Worm (Caenorhabditis elegans) whole organism, late embryonic: ENCODE measurements around the gene aakb-1.

Experiments
- C38D4.7 ChIP-seq: fragments of 200-800 bp; sonication (Bioruptor generic); optimal IDR thresholded peaks from 2 replicates; lab custom pipeline; 2018; ENCODE audit warnings: mild to moderate bottlenecking, missing genetic modification characterization, moderate library complexity, missing compliant biosample characterization
- K02D7.2 ChIP-seq: sonication (generic microtip); optimal IDR thresholded peaks from 2 replicates; lab custom pipeline; 2017; ENCODE audit warnings: mild to moderate bottlenecking, missing genetic modification characterization, missing compliant biosample characterization
- T23F11.4 ChIP-seq: fragments of 200-800 bp; sonication (Bioruptor generic); optimal IDR thresholded peaks from 2 replicates; lab custom pipeline; 2018; ENCODE audit warnings: mild to moderate bottlenecking, missing genetic modification characterization, missing compliant biosample characterization
- ama-1 ChIP-seq: fragments of 150-350 bp; optimal IDR thresholded peaks from 2 replicates; lab custom pipeline; 2014
- ceh-14 ChIP-seq: sonication (generic microtip); optimal IDR thresholded peaks from 2 replicates; lab custom pipeline; 2016; ENCODE audit warnings: missing genotype, missing genetic modification characterization, missing compliant biosample characterization
- ceh-18 ChIP-seq: sonication (generic microtip); optimal IDR thresholded peaks from 2 replicates; lab custom pipeline; 2016; ENCODE audit warnings: missing genetic modification characterization, missing compliant biosample characterization
- ceh-2 ChIP-seq: sonication (generic microtip); optimal IDR thresholded peaks from 2 replicates; lab custom pipeline; 2016; ENCODE audit warnings: missing genotype, missing genetic modification characterization, missing compliant biosample characterization
- ceh-30 ChIP-seq: fragments of 150-350 bp; optimal IDR thresholded peaks from 2 replicates; lab custom pipeline; 2014; ENCODE audit warnings: missing biosample characterization, missing genetic modification characterization
- ceh-31 ChIP-seq: sonication (generic microtip); optimal IDR thresholded peaks from 2 replicates; lab custom pipeline; 2016; ENCODE audit warnings: missing genetic modification characterization, missing compliant biosample characterization
- ceh-6 ChIP-seq: fragments of 200-800 bp; sonication (Bioruptor generic); optimal IDR thresholded peaks from 2 replicates; lab custom pipeline; 2018; ENCODE audit warnings: mild to moderate bottlenecking, missing genetic modification characterization, missing compliant biosample characterization
- che-1 ChIP-seq: sonication (generic microtip); optimal IDR thresholded peaks from 2 replicates; lab custom pipeline; 2016; ENCODE audit warnings: mild to moderate bottlenecking, missing genetic modification characterization, missing compliant biosample characterization
- dmd-4 ChIP-seq: sonication (generic microtip); optimal IDR thresholded peaks from 2 replicates; lab custom pipeline; 2016; ENCODE audit warnings: borderline replicate concordance, missing genetic modification characterization, missing compliant biosample characterization
- dve-1 ChIP-seq: sonication (generic microtip); optimal IDR thresholded peaks from 2 replicates; lab custom pipeline; 2017; ENCODE audit warnings: antibody characterized with exemption, mild to moderate bottlenecking, missing genetic modification characterization, missing compliant biosample characterization
- ets-4 ChIP-seq: sonication (generic microtip); optimal IDR thresholded peaks from 2 replicates; lab custom pipeline; 2016; ENCODE audit warnings: missing genetic modification characterization, missing compliant biosample characterization
- eyg-1 ChIP-seq: sonication (generic microtip); optimal IDR thresholded peaks from 2 replicates; lab custom pipeline; 2016; ENCODE audit warnings: missing genotype, missing genetic modification characterization, missing compliant biosample characterization
- fkh-6 ChIP-seq: sonication (generic microtip); optimal IDR thresholded peaks from 2 replicates; lab custom pipeline; 2016; ENCODE audit warnings: missing genetic modification characterization, missing compliant biosample characterization
- gmeb-2 ChIP-seq: sonication (generic microtip); optimal IDR thresholded peaks from 2 replicates; lab custom pipeline; 2016; ENCODE audit warnings: missing genetic modification characterization, inconsistent platforms, missing compliant biosample characterization
- hlh-13 ChIP-seq: fragments of 200-800 bp; sonication (Bioruptor generic); optimal IDR thresholded peaks from 2 replicates; lab custom pipeline; 2018; ENCODE audit warnings: mild to moderate bottlenecking, missing genetic modification characterization, missing compliant biosample characterization
- lim-6 ChIP-seq: sonication (generic microtip); optimal IDR thresholded peaks from 2 replicates; lab custom pipeline; 2016; ENCODE audit warnings: missing genetic modification characterization, missing compliant biosample characterization
- nfya-1 ChIP-seq: sonication (generic microtip); optimal IDR thresholded peaks from 2 replicates; lab custom pipeline; 2017; ENCODE audit warnings: missing genetic modification characterization, mild to moderate bottlenecking, missing compliant biosample characterization, antibody characterized with exemption, moderate library complexity
- nhr-232 ChIP-seq: sonication (generic microtip); optimal IDR thresholded peaks from 2 replicates; lab custom pipeline; 2016; ENCODE audit warnings: missing genetic modification characterization, missing compliant biosample characterization
- npax-4 ChIP-seq: sonication (generic microtip); optimal IDR thresholded peaks from 2 replicates; lab custom pipeline; 2016; ENCODE audit warnings: missing genetic modification characterization, missing compliant biosample characterization
- odd-2 ChIP-seq: sonication (generic microtip); optimal IDR thresholded peaks from 2 replicates; lab custom pipeline; 2017; ENCODE audit warnings: antibody characterized with exemption, mild to moderate bottlenecking, missing genetic modification characterization, missing compliant biosample characterization
- pha-2 ChIP-seq: sonication (generic microtip); optimal IDR thresholded peaks from 2 replicates; lab custom pipeline; 2017; ENCODE audit warnings: mild to moderate bottlenecking, missing genetic modification characterization, missing compliant biosample characterization
- pha-4 ChIP-seq: fragments of 150-350 bp; optimal IDR thresholded peaks from 2 replicates; lab custom pipeline; 2018; ENCODE audit warnings: missing biosample characterization, missing genetic modification reagents, missing genetic modification characterization
- pqm-1 ChIP-seq: sonication (generic microtip); optimal IDR thresholded peaks from 2 replicates; lab custom pipeline; 2016; ENCODE audit warnings: missing genetic modification characterization, missing compliant biosample characterization
- ref-2 ChIP-seq: sonication (generic microtip); optimal IDR thresholded peaks from 2 replicates; lab custom pipeline; 2016; ENCODE audit warnings: missing genetic modification characterization, missing compliant biosample characterization
- sox-4 ChIP-seq: sonication (generic microtip); optimal IDR thresholded peaks from 2 replicates; lab custom pipeline; 2017; ENCODE audit warnings: mild to moderate bottlenecking, missing genetic modification characterization, inconsistent platforms, missing compliant biosample characterization
- tbx-2 ChIP-seq: sonication (generic microtip); optimal IDR thresholded peaks from 2 replicates; lab custom pipeline; 2016; ENCODE audit warnings: missing genetic modification characterization, missing compliant biosample characterization
- tbx-7 ChIP-seq: sonication (generic microtip); optimal IDR thresholded peaks from 2 replicates; lab custom pipeline; 2016; ENCODE audit warnings: missing genotype, missing genetic modification characterization, missing compliant biosample characterization
- ttx-3 ChIP-seq: sonication (generic microtip); optimal IDR thresholded peaks from 2 replicates; lab custom pipeline; 2016; ENCODE audit warnings: missing genetic modification reagents, missing genetic modification characterization, missing compliant biosample characterization
- unc-3 ChIP-seq, 2 experiments: fragments of 200-800 bp in 1 of 2; sonication (Bioruptor generic) in 1 of 2; sonication (generic microtip) in 1 of 2; conservative IDR thresholded peaks in 1 of 2; optimal IDR thresholded peaks in 1 of 2; 2 replicates each; pipeline versions ENCODE4 v1.3.6 to Lab custom; 2016 to 2022; ENCODE audit warnings: missing compliant biosample characterization in 2 of 2, missing genetic modification characterization in 2 of 2, missing genetic modification reagents in 1 of 2
- unc-42 ChIP-seq: sonication (generic microtip); optimal IDR thresholded peaks from 2 replicates; lab custom pipeline; 2016; ENCODE audit warnings: missing genotype, missing genetic modification characterization, missing compliant biosample characterization
- unc-55 ChIP-seq: sonication (generic microtip); optimal IDR thresholded peaks from 2 replicates; lab custom pipeline; 2017; ENCODE audit warnings: missing biosample characterization, missing genetic modification reagents, missing genetic modification characterization
- unc-86 ChIP-seq: sonication (generic microtip); optimal IDR thresholded peaks from 2 replicates; lab custom pipeline; 2016; ENCODE audit warnings: missing genetic modification characterization, missing compliant biosample characterization
- ztf-16 ChIP-seq: sonication (generic microtip); optimal IDR thresholded peaks from 2 replicates; lab custom pipeline; 2017; ENCODE audit warnings: missing genetic modification characterization, missing compliant biosample characterization

The aakb-1 gene

DNA sequence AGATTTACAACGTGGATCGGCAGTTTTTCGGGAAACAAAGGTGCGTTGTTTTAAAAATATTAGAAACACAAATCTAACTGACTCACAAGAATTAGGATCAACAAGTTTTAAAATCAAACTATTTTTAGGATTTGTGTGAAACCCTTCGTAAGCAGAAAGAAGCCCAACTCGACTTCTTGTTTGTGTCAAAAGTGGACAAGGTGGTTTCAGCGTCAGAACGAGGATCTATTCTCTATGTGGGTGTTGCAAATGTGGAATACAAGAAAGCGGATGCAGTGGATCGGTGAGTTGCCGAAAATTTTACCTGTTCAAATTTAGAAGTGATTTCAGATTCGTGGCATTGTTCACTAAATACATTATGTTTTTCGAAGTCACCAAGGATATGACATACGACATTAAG, 26.6 kb upstream of the aakb-1 start:
- TF ChIP-seq ceh-30 (tag; lab: Kevin White, UChicago), result no peak
- TF ChIP-seq pha-2, result no peak
- no peak for TF ChIP-seq ref-2 (tag; lab: Kevin White, UChicago)
- TF ChIP-seq unc-55 (GFP tag; lab: Kevin White, UChicago), result no peak
- TF ChIP-seq ceh-6 (GFP tag; lab: Kevin White, UChicago), result no peak
- no peak for TF ChIP-seq unc-86 (tag; lab: Kevin White, UChicago)
- TF ChIP-seq T23F11.4 (GFP tag; lab: Kevin White, UChicago), result no peak

DNA sequence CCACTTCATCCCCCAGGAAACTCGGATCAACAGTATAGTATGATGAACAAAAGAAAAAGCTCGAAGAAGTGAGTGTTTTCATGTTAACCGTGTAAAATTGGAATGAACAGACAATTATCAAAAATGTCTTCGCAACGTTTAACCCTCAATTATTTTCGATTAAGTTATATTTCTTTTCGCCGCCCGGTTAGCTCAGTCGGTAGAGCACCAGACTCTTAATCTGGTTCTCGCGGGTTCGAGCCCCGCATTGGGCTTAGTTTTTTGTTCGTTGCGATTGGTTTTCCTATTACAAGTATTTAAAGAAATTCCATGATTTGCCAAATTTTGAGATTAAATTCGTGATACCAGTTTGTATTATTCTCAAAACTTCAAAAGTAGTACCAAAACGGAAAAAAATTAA, 25.8 kb upstream of the aakb-1 start:
- no peak for TF ChIP-seq ref-2 (tag; lab: Kevin White, UChicago)
- no peak for TF ChIP-seq ceh-30 (tag; lab: Kevin White, UChicago)
- TF ChIP-seq tbx-7, result no peak
- no peak for TF ChIP-seq odd-2
- no peak for TF ChIP-seq gmeb-2 (tag; lab: Kevin White, UChicago)
- no peak for TF ChIP-seq fkh-6 (tag; lab: Kevin White, UChicago)
- TF ChIP-seq pha-4 (tag; lab: Kevin White, UChicago), result no peak
- TF ChIP-seq hlh-13 (GFP tag; lab: Kevin White, UChicago), result no peak
- TF ChIP-seq K02D7.2 (tag; lab: Kevin White, UChicago), result no peak
- no peak for TF ChIP-seq unc-3 (GFP tag; conservative IDR thresholded peaks at IDR 0.05; lab: Robert Waterston, UW)
- no peak for TF ChIP-seq unc-3 (tag; optimal IDR thresholded peaks at IDR 0.05; lab: Kevin White, UChicago)
- TF ChIP-seq npax-4 (tag; lab: Kevin White, UChicago), result no peak
- no peak for TF ChIP-seq unc-86 (tag; lab: Kevin White, UChicago)
- no peak for TF ChIP-seq unc-55 (GFP tag; lab: Kevin White, UChicago)
- TF ChIP-seq dve-1 (tag; lab: Kevin White, UChicago), result no peak
- TF ChIP-seq ceh-6 (GFP tag; lab: Kevin White, UChicago), result no peak
- TF ChIP-seq C38D4.7 (GFP tag; lab: Kevin White, UChicago), result no peak

DNA sequence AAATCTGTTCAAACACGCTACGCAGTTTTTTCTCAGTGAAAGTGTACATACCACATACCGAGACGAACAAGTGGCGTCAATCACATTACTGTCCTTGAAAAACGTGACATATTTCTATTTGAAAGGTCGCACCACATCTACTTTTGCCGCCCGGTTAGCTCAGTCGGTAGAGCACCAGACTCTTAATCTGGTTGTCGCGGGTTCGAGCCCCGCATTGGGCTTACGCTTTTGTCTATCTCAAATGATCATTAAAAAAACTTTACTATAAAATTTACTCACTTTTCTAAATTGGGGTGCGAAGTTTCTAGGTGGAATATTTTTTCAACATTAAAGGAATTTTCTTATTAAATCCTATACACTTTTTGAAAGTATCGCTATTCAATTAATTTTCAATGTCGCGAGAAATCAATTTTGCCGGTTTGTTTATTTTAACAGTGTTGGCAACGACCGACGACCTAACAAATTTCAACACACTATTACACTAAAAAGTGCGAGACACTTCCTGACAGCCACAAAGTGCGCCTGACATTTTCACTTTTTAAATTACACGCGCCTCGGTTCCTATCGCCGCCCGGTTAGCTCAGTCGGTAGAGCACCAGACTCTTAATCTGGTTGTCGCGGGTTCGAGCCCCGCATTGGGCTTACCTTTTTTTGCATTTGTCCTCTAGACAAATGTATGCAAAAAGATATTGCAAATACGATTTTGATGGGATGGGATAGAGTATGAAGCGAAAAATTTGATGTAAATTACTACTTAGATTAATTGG, 25.2 kb upstream of the aakb-1 start:
- no peak for TF ChIP-seq nhr-232 (tag; lab: Kevin White, UChicago)
- TF ChIP-seq che-1, result peak; percentile 46
- no peak for TF ChIP-seq ets-4 (tag; lab: Kevin White, UChicago)
- peak; percentile 22 for TF ChIP-seq ceh-14 (tag; lab: Kevin White, UChicago)
- TF ChIP-seq sox-4 (tag; lab: Kevin White, UChicago), result peak; percentile 42
- TF ChIP-seq ref-2 (tag; lab: Kevin White, UChicago), result peak; percentile 28
- peak; percentile 60 for TF ChIP-seq ceh-18 (tag; lab: Kevin White, UChicago)
- no peak for TF ChIP-seq pha-4 (tag; lab: Kevin White, UChicago)
- peak; percentile 17 for TF ChIP-seq gmeb-2 (tag; lab: Kevin White, UChicago)
- peak; percentile 19 for TF ChIP-seq dmd-4 (tag; lab: Kevin White, UChicago)

DNA sequence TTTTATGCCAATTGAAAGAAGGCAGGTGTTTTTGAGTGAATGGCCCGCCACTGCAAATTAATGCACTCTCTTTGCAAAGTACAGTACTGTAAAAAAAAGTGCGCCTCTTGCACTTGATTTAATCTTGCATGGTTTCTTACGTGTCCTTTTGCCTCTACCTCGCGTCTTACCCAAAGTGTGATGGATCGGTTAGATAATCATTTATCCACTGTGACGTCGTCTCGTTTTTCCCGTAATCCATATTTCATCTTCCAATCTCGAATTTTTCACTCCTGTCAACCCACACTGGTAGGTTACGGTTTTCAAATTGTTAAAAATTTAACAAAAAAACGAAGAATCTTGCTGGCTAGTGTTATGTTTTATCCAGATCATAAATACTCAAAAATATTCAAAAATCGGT, 18.9 kb upstream of the aakb-1 start:
- TF ChIP-seq hlh-13 (GFP tag; lab: Kevin White, UChicago) (no peak), eyg-1 (tag; lab: Kevin White, UChicago) (no peak), odd-2 (no peak), ama-1 (no peak), sox-4 (tag; lab: Kevin White, UChicago) (no peak)
- TF ChIP-seq, all 69 proteins: peak for 0

DNA sequence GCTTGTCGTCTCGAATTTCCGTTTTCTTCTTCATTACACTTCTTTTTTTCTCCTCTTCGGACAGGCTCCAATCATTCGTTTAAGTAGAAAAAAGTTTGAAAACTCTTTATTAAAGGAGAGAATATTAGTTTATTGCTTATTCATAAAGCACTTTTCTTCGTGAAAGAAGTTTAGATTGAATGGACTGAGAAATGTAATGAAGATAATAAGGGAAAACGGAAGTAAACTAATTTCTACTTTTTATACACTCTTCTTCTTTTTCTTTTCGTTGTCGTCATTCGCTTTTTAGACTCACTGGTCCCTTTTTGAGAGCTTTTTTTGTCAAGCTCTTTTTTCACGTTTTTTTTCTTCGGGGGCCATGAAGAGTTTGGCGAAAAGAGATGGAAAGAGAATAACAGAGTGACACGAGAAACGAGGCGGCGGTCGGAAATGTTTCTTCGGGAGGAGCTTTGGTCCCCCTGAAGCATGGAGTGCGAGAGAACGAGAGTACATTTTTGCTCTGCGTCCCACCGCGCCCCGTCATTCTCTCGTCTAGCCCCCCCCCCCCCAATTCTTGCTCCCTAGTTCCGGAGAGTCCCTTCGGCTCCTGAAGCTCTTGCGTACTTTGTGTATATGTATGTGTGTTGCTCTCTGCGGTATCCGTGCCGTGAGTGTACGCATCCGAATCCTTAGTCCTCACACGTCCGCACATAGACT, 16.3 kb upstream of the aakb-1 start:
- TF ChIP-seq ceh-31, result peak; percentile 37
- TF ChIP-seq dve-1 (tag; lab: Kevin White, UChicago), result no peak
- no peak for TF ChIP-seq tbx-2
- TF ChIP-seq unc-42, result peak; percentile 79
- no peak for TF ChIP-seq pha-2
- no peak for TF ChIP-seq ztf-16
- TF ChIP-seq ceh-2 (tag; lab: Kevin White, UChicago), result no peak
- peak; percentile 20 for TF ChIP-seq ttx-3 (tag; lab: Kevin White, UChicago)
- no peak for TF ChIP-seq lim-6
- TF ChIP-seq nfya-1 (tag; lab: Kevin White, UChicago), result peak; percentile 2
- no peak for TF ChIP-seq pqm-1 (tag; lab: Kevin White, UChicago)
- TF ChIP-seq, all 69 proteins: peak for 4
